Fruit fly (Drosophila melanogaster): ENCODE measurements around the gene Tctp.

Tctp gene

dm6 chr3R:11253768-11254167 is 43.7 kb downstream of the Tctp start:
- TF ChIP-seq Mnt (GFP tag; optimal IDR thresholded peaks at IDR 0.05), result no peak
- TF ChIP-seq ovo (GFP tag; optimal IDR thresholded peaks at IDR 0.05), result no peak
- no peak for TF ChIP-seq Crg-1 (GFP tag; optimal IDR thresholded peaks at IDR 0.05)
- TF ChIP-seq Hr96 (GFP tag; optimal IDR thresholded peaks at IDR 0.05), result no peak
- TF ChIP-seq cic (GFP tag; optimal IDR thresholded peaks at IDR 0.05), result no peak
- TF ChIP-seq Clk (GFP tag; optimal IDR thresholded peaks at IDR 0.05), result no peak
- no peak for TF ChIP-seq CG12768 (GFP tag; optimal IDR thresholded peaks at IDR 0.05)
- no peak for TF ChIP-seq CG5204 (GFP tag; optimal IDR thresholded peaks at IDR 0.05)
- TF ChIP-seq bab1 (GFP tag; optimal IDR thresholded peaks at IDR 0.05), result no peak
- TF ChIP-seq CG11617 (GFP tag; optimal IDR thresholded peaks at IDR 0.05), result no peak
- TF ChIP-seq CG7045 (GFP tag; optimal IDR thresholded peaks at IDR 0.05), result no peak
- no peak for TF ChIP-seq CG7101 (tag; optimal IDR thresholded peaks at IDR 0.05)
- TF ChIP-seq tj (GFP tag; optimal IDR thresholded peaks at IDR 0.05), result no peak
- no peak for TF ChIP-seq toe (GFP tag; optimal IDR thresholded peaks at IDR 0.05)
- TF ChIP-seq CG1620 (GFP tag; optimal IDR thresholded peaks at IDR 0.05), result no peak
- no peak for TF ChIP-seq CG14711 (tag; optimal IDR thresholded peaks at IDR 0.05)
- no peak for TF ChIP-seq pad (GFP tag; optimal IDR thresholded peaks at IDR 0.05)
- TF ChIP-seq cnc (optimal IDR thresholded peaks at IDR 0.05), result no peak
- no peak for TF ChIP-seq kay (GFP tag; ENCODE audit: borderline replicate concordance)

- TF ChIP-seq pad (GFP tag; optimal IDR thresholded peaks at IDR 0.05) (peak; percentile 90), CG12768 (GFP tag; optimal IDR thresholded peaks at IDR 0.05) (no peak), Mnt (GFP tag; optimal IDR thresholded peaks at IDR 0.05) (no peak), tj (GFP tag; optimal IDR thresholded peaks at IDR 0.05) (no peak), cnc (optimal IDR thresholded peaks at IDR 0.05) (no peak)
Measured at dm6 chr3R:11254382-11254953, 44.4 kb downstream of the Tctp start.

- TF ChIP-seq Crg-1 (GFP tag; optimal IDR thresholded peaks at IDR 0.05), result no peak
- TF ChIP-seq Clk (GFP tag; optimal IDR thresholded peaks at IDR 0.05), result no peak
- no peak for TF ChIP-seq CG11617 (GFP tag; optimal IDR thresholded peaks at IDR 0.05)
- TF ChIP-seq kay (GFP tag; ENCODE audit: borderline replicate concordance), result no peak
Measured at dm6 chr3R:11257537-11257936, 47.5 kb downstream of the Tctp start.

dm6 chr3R:11260966-11261530 is 51.0 kb downstream of the Tctp start:
- TF ChIP-seq CG11617 (GFP tag; optimal IDR thresholded peaks at IDR 0.05) (no peak), toe (GFP tag; optimal IDR thresholded peaks at IDR 0.05) (no peak), Mnt (GFP tag; optimal IDR thresholded peaks at IDR 0.05) (no peak), CG7045 (GFP tag; optimal IDR thresholded peaks at IDR 0.05) (no peak)

All from whole organism, adult.